Worm (Caenorhabditis elegans): ENCODE results near the gene T19C3.7.

ce11 chrIII:649935-650334 lies 14.0 kb upstream of the T19C3.7 start:
- TF ChIP-seq ceh-39 (tag; optimal IDR thresholded peaks at IDR 0.05) (no peak), nhr-28 (tag; optimal IDR thresholded peaks at IDR 0.05) (no peak)
